Worm (Caenorhabditis elegans) whole organism, L4 larva: ENCODE measurements around the gene C44C10.9.

Experiments
- D1046.2 ChIP-seq: fragments of 200-800 bp; sonication (Bioruptor generic); IDR thresholded peaks from 2 replicates; pipeline ENCODE4 v1.3.6; 2022; ENCODE audit warnings: missing genetic modification characterization, missing compliant biosample characterization
- F10B5.3 ChIP-seq: sonication (generic microtip); optimal IDR thresholded peaks from 2 replicates; lab custom pipeline; 2016; ENCODE audit warnings: mild to moderate bottlenecking, missing genetic modification characterization, missing compliant biosample characterization
- F49E8.2 ChIP-seq: sonication (generic microtip); optimal IDR thresholded peaks from 2 replicates; lab custom pipeline; 2016; ENCODE audit warnings: missing compliant biosample characterization, mild to moderate bottlenecking, missing genetic modification characterization, borderline replicate concordance
- R02D3.7 ChIP-seq: fragments of 150-350 bp; sonication (generic microtip); optimal IDR thresholded peaks from 3 replicates; lab custom pipeline; 2014; ENCODE audit warnings: missing biosample characterization, missing genetic modification characterization
- T20F7.1 ChIP-seq: fragments of 200-800 bp; sonication (Bioruptor generic); optimal IDR thresholded peaks from 2 replicates; lab custom pipeline; 2018; ENCODE audit warnings: mild to moderate bottlenecking, missing genetic modification characterization, missing compliant biosample characterization
- T26A8.4 ChIP-seq: fragments of 200-800 bp; sonication (Bioruptor generic); IDR thresholded peaks from 2 replicates; pipeline ENCODE4 v1.3.6; 2022; ENCODE audit warnings: missing genetic modification characterization, missing compliant biosample characterization
- Y75B8A.6 ChIP-seq: fragments of 200-800 bp; sonication (Bioruptor generic); IDR thresholded peaks from 2 replicates; pipeline ENCODE4 v1.3.6; 2022; ENCODE audit warnings: missing genetic modification reagents, missing genetic modification characterization, missing compliant biosample characterization
- ZK337.2 ChIP-seq: fragments of 200-800 bp; sonication (Bioruptor generic); IDR thresholded peaks from 2 replicates; pipeline ENCODE4 v1.3.6; 2022; ENCODE audit warnings: missing genetic modification reagents, missing genetic modification characterization, missing compliant biosample characterization
- ZK546.5 ChIP-seq, 2 experiments: sonication (generic microtip); optimal IDR thresholded peaks; 2 replicates each; lab custom pipeline; 2017; ENCODE audit warnings: missing biosample characterization in 2 of 2, missing genetic modification characterization in 2 of 2
- aly-2 ChIP-seq: sonication (generic microtip); optimal IDR thresholded peaks from 2 replicates; lab custom pipeline; 2018; ENCODE audit warnings: missing biosample characterization, missing genetic modification characterization
- ama-1 ChIP-seq: fragments of 150-350 bp; optimal IDR thresholded peaks from 2 replicates; lab custom pipeline; 2014; ENCODE audit warnings: inconsistent platforms, mixed read lengths
- arid-1 ChIP-seq: fragments of 200-800 bp; sonication (Bioruptor generic); conservative IDR thresholded peaks from 2 replicates; pipeline ENCODE4 v1.3.6; 2022; ENCODE audit warnings: missing genetic modification reagents, missing genetic modification characterization, missing compliant biosample characterization
- ceh-20 ChIP-seq: fragments of 200-800 bp; sonication (Bioruptor generic); IDR thresholded peaks from 2 replicates; pipeline ENCODE4 v1.3.6; 2022; ENCODE audit warnings: missing genetic modification reagents, missing genetic modification characterization, missing compliant biosample characterization
- ceh-28 ChIP-seq: fragments of 150-350 bp; optimal IDR thresholded peaks from 2 replicates; lab custom pipeline; 2014; ENCODE audit warnings: missing biosample characterization, missing genetic modification reagents, missing genetic modification characterization
- ces-1 ChIP-seq: fragments of 150-350 bp; sonication (generic microtip); optimal IDR thresholded peaks from 4 replicates; lab custom pipeline; 2014; ENCODE audit warnings: missing biosample characterization, missing genetic modification reagents, missing genetic modification characterization
- cey-2 ChIP-seq: sonication (generic microtip); optimal IDR thresholded peaks from 3 replicates; lab custom pipeline; 2017; ENCODE audit warnings: missing genetic modification characterization, mild to moderate bottlenecking, missing compliant biosample characterization, antibody characterized with exemption, borderline replicate concordance; ENCODE audit not compliant: insufficient read depth
- ctbp-1 ChIP-seq: fragments of 200-800 bp; sonication (Bioruptor generic); IDR thresholded peaks from 2 replicates; pipeline ENCODE4 v1.3.6; 2022; ENCODE audit warnings: missing genetic modification reagents, missing genetic modification characterization, missing compliant biosample characterization
- daf-12 ChIP-seq: fragments of 150-350 bp; optimal IDR thresholded peaks from 2 replicates; lab custom pipeline; 2014; ENCODE audit warnings: missing biosample characterization, missing genetic modification reagents, missing genetic modification characterization
- daf-16 ChIP-seq, 3 experiments: sonication (generic microtip); optimal IDR thresholded peaks; 2 replicates each; lab custom pipeline; 2016 to 2017; ENCODE audit warnings: missing genetic modification characterization in 3 of 3, missing genetic modification reagents in 3 of 3, mild to moderate bottlenecking in 2 of 3, missing compliant biosample characterization in 2 of 3, missing biosample characterization in 1 of 3, moderate library complexity in 1 of 3
- dmd-8 ChIP-seq: fragments of 200-800 bp; sonication (Bioruptor generic); IDR thresholded peaks from 2 replicates; pipeline ENCODE4 v1.3.6; 2022; ENCODE audit warnings: missing genetic modification characterization, missing compliant biosample characterization
- dmd-9 ChIP-seq: fragments of 200-800 bp; sonication (Bioruptor generic); IDR thresholded peaks from 2 replicates; pipeline ENCODE4 v1.3.6; 2022; ENCODE audit warnings: missing genetic modification reagents, missing genetic modification characterization, missing compliant biosample characterization
- dve-1 ChIP-seq: sonication (generic microtip); optimal IDR thresholded peaks from 2 replicates; lab custom pipeline; 2017; ENCODE audit warnings: antibody characterized with exemption, mild to moderate bottlenecking, missing genetic modification characterization, missing compliant biosample characterization; ENCODE audit not compliant: insufficient read depth
- hif-1 ChIP-seq, 2 experiments: sonication (generic microtip); optimal IDR thresholded peaks; 2 replicates each; lab custom pipeline; 2016 to 2017; ENCODE audit warnings: missing compliant biosample characterization in 2 of 2, missing genetic modification characterization in 2 of 2, missing genetic modification reagents in 2 of 2, missing genotype in 2 of 2, mild to moderate bottlenecking in 1 of 2
- hlh-30 ChIP-seq: sonication (generic microtip); optimal IDR thresholded peaks from 2 replicates; lab custom pipeline; 2017; ENCODE audit warnings: antibody characterized with exemption, mild to moderate bottlenecking, missing genetic modification characterization, missing compliant biosample characterization; ENCODE audit not compliant: insufficient read depth
- jun-1 ChIP-seq: fragments of 150-350 bp; optimal IDR thresholded peaks from 2 replicates; lab custom pipeline; 2014; ENCODE audit warnings: missing biosample characterization, missing genetic modification reagents, missing genetic modification characterization
- lim-7 ChIP-seq: fragments of 200-800 bp; sonication (Bioruptor generic); IDR thresholded peaks from 2 replicates; pipeline ENCODE4 v1.3.6; 2022; ENCODE audit warnings: missing genetic modification characterization, missing compliant biosample characterization
- lin-13 ChIP-seq: fragments of 150-350 bp; optimal IDR thresholded peaks from 2 replicates; lab custom pipeline; 2014; ENCODE audit warnings: missing biosample characterization, missing genetic modification reagents, missing genetic modification characterization
- lin-15B ChIP-seq: fragments of 150-350 bp; sonication (generic microtip); optimal IDR thresholded peaks from 3 replicates; lab custom pipeline; 2014; ENCODE audit warnings: missing biosample characterization, missing genetic modification characterization
- lin-29 ChIP-seq: fragments of 200-800 bp; sonication (Bioruptor generic); IDR thresholded peaks from 2 replicates; pipeline ENCODE4 v1.3.6; 2022; ENCODE audit warnings: missing genetic modification reagents, missing genetic modification characterization, missing compliant biosample characterization
- lin-38 ChIP-seq: fragments of 200-800 bp; sonication (Bioruptor generic); IDR thresholded peaks from 2 replicates; pipeline ENCODE4 v1.3.6; 2022; ENCODE audit warnings: missing genetic modification reagents, missing genetic modification characterization, missing compliant biosample characterization
- lin-39 ChIP-seq: fragments of 150-350 bp; optimal IDR thresholded peaks from 2 replicates; lab custom pipeline; 2014; ENCODE audit warnings: missing biosample characterization, missing genetic modification reagents, missing genetic modification characterization
- mes-2 ChIP-seq: sonication (generic microtip); optimal IDR thresholded peaks from 2 replicates; lab custom pipeline; 2016; ENCODE audit warnings: missing genotype, mild to moderate bottlenecking, missing genetic modification characterization, missing compliant biosample characterization; ENCODE audit not compliant: poor library complexity, severe bottlenecking
- nhr-111 ChIP-seq: fragments of 200-800 bp; sonication (Bioruptor generic); optimal IDR thresholded peaks from 2 replicates; lab custom pipeline; 2018; ENCODE audit warnings: mild to moderate bottlenecking, missing genetic modification characterization, missing compliant biosample characterization
- nhr-25 ChIP-seq: sonication (generic microtip); optimal IDR thresholded peaks from 2 replicates; lab custom pipeline; 2017; ENCODE audit warnings: missing genetic modification characterization, mild to moderate bottlenecking, missing compliant biosample characterization, antibody characterized with exemption, moderate library complexity, borderline replicate concordance; ENCODE audit not compliant: insufficient read depth
- nhr-42 ChIP-seq: fragments of 200-800 bp; sonication (Bioruptor generic); IDR thresholded peaks from 2 replicates; pipeline ENCODE4 v1.3.6; 2022; ENCODE audit warnings: missing genetic modification characterization, missing compliant biosample characterization
- nhr-77 ChIP-seq: fragments of 150-350 bp; optimal IDR thresholded peaks from 2 replicates; lab custom pipeline; 2014; ENCODE audit warnings: missing biosample characterization, missing genetic modification characterization
- pha-4 ChIP-seq, 2 experiments: fragments of 150-350 bp in 1 of 2; fragments of 200-800 bp in 1 of 2; sonication (Bioruptor generic) in 1 of 2; IDR thresholded peaks in 1 of 2; optimal IDR thresholded peaks in 1 of 2; 2 replicates each; pipeline versions ENCODE4 v1.3.6 to Lab custom; 2014 to 2022; ENCODE audit warnings: missing genetic modification characterization in 2 of 2, missing genetic modification reagents in 2 of 2, missing biosample characterization in 1 of 2, missing compliant biosample characterization in 1 of 2
- php-3 ChIP-seq: fragments of 200-800 bp; sonication (Bioruptor generic); IDR thresholded peaks from 2 replicates; pipeline ENCODE4 v1.3.6; 2022; ENCODE audit warnings: missing genetic modification reagents, missing genetic modification characterization, missing compliant biosample characterization
- rbr-2 ChIP-seq: sonication (generic microtip); optimal IDR thresholded peaks from 2 replicates; lab custom pipeline; 2016; ENCODE audit warnings: missing genotype, missing genetic modification characterization, missing compliant biosample characterization
- set-16 ChIP-seq: fragments of 200-800 bp; sonication (Bioruptor generic); IDR thresholded peaks from 2 replicates; pipeline ENCODE4 v1.3.6; 2022; ENCODE audit warnings: missing genetic modification reagents, missing genetic modification characterization, missing compliant biosample characterization
- skn-1 ChIP-seq: fragments of 150-350 bp; optimal IDR thresholded peaks from 2 replicates; lab custom pipeline; 2014; ENCODE audit warnings: missing biosample characterization, missing genetic modification characterization
- snpc-4 ChIP-seq: fragments of 150-350 bp; optimal IDR thresholded peaks from 2 replicates; lab custom pipeline; 2014; ENCODE audit warnings: missing biosample characterization, missing genetic modification characterization
- spr-1 ChIP-seq: sonication (generic microtip); optimal IDR thresholded peaks from 2 replicates; lab custom pipeline; 2016; ENCODE audit warnings: mild to moderate bottlenecking, missing genetic modification characterization, missing compliant biosample characterization
- tag-97 ChIP-seq: fragments of 200-800 bp; sonication (Bioruptor generic); IDR thresholded peaks from 2 replicates; pipeline ENCODE4 v1.3.6; 2022; ENCODE audit warnings: missing genetic modification characterization, missing compliant biosample characterization
- tra-1 ChIP-seq: fragments of 200-800 bp; sonication (Bioruptor generic); IDR thresholded peaks from 2 replicates; pipeline ENCODE4 v1.3.6; 2022; ENCODE audit warnings: missing genetic modification reagents, missing genetic modification characterization, missing compliant biosample characterization
- unc-130 ChIP-seq: sonication (generic microtip); optimal IDR thresholded peaks from 2 replicates; lab custom pipeline; 2016; ENCODE audit warnings: missing genetic modification reagents, missing genetic modification characterization, missing compliant biosample characterization
- unc-39 ChIP-seq: sonication (generic microtip); optimal IDR thresholded peaks from 2 replicates; lab custom pipeline; 2017; ENCODE audit warnings: missing biosample characterization, missing genetic modification characterization
- zfp-3 ChIP-seq: fragments of 200-800 bp; sonication (Bioruptor generic); conservative IDR thresholded peaks from 2 replicates; pipeline ENCODE4 v1.3.6; 2022; ENCODE audit warnings: missing genetic modification reagents, missing genetic modification characterization, missing compliant biosample characterization
- zip-11 ChIP-seq: fragments of 200-800 bp; sonication (Bioruptor generic); IDR thresholded peaks from 2 replicates; pipeline ENCODE4 v1.3.6; 2022; ENCODE audit warnings: missing genetic modification characterization, missing compliant biosample characterization
- ztf-11 ChIP-seq: fragments of 150-350 bp; optimal IDR thresholded peaks from 2 replicates; lab custom pipeline; 2014; ENCODE audit warnings: missing biosample characterization, missing genetic modification characterization

C44C10.9 gene

ce11 chrX:11738602-11739100 lies 22.3 kb upstream of the C44C10.9 start, which contains the start of gene nspa-9 (continued):
- no peak for TF ChIP-seq cey-2 (tag; lab: Kevin White, UChicago)
- TF ChIP-seq R02D3.7 (tag; lab: Kevin White, UChicago) = no peak
- peak; percentile 86 for TF ChIP-seq dve-1 (tag; lab: Kevin White, UChicago)
- no peak for TF ChIP-seq jun-1 (tag; lab: Kevin White, UChicago)
- no peak for TF ChIP-seq lim-7 (GFP tag; lab: Robert Waterston, UW)
- no peak for TF ChIP-seq F10B5.3 (tag; lab: Kevin White, UChicago)
- no peak for TF ChIP-seq php-3
- no peak for TF ChIP-seq T26A8.4 (GFP tag; lab: Robert Waterston, UW)
- no peak for TF ChIP-seq lin-39 (tag; lab: Kevin White, UChicago)
- no peak for TF ChIP-seq nhr-111
- no peak for TF ChIP-seq hif-1 (tag; optimal IDR thresholded peaks at IDR 0.05; lab: Kevin White, UChicago)
- TF ChIP-seq unc-39 (tag; lab: Kevin White, UChicago) = no peak
- TF ChIP-seq lin-29 (GFP tag; lab: Robert Waterston, UW) = no peak
- TF ChIP-seq skn-1 (tag; lab: Kevin White, UChicago) = no peak
- peak; percentile 5 for TF ChIP-seq T20F7.1 (GFP tag; lab: Kevin White, UChicago)
- no peak for TF ChIP-seq nhr-25 (tag; lab: Kevin White, UChicago)
- TF ChIP-seq zfp-3 (GFP tag; lab: Robert Waterston, UW) = no peak
- TF ChIP-seq F49E8.2 (tag; lab: Kevin White, UChicago) = no peak
- TF ChIP-seq pha-4 (GFP tag; IDR thresholded peaks at IDR 0.05; lab: Robert Waterston, UW) = no peak
- no peak for TF ChIP-seq pha-4 (tag; optimal IDR thresholded peaks at IDR 0.05; lab: Kevin White, UChicago)
- TF ChIP-seq spr-1 (tag; lab: Kevin White, UChicago) = no peak
- no peak for TF ChIP-seq ztf-11 (tag; lab: Kevin White, UChicago)
- no peak for TF ChIP-seq ces-1
- no peak for TF ChIP-seq ceh-28 (tag; lab: Kevin White, UChicago)
- no peak for TF ChIP-seq ZK337.2 (GFP tag; lab: Robert Waterston, UW)
- TF ChIP-seq nhr-42 (GFP tag; lab: Robert Waterston, UW) = no peak
- no peak for TF ChIP-seq dmd-9 (GFP tag; lab: Robert Waterston, UW)
- no peak for TF ChIP-seq ama-1 (lab: Kevin White, UChicago)
- no peak for TF ChIP-seq unc-130 (GFP tag; lab: Kevin White, UChicago)
- no peak for TF ChIP-seq daf-16 (GFP tag; optimal IDR thresholded peaks at IDR 0.05; lab: Kevin White, UChicago)
- TF ChIP-seq daf-16 (tag; optimal IDR thresholded peaks at IDR 0.05; lab: Kevin White, UChicago) = peak; percentile 91
- TF ChIP-seq D1046.2 (GFP tag; lab: Robert Waterston, UW) = no peak
- TF ChIP-seq ZK546.5 (tag; optimal IDR thresholded peaks at IDR 0.05; lab: Kevin White, UChicago) = no peak
- no peak for TF ChIP-seq ceh-20 (GFP tag; lab: Robert Waterston, UW)
- TF ChIP-seq lin-38 (GFP tag; lab: Robert Waterston, UW) = no peak
- TF ChIP-seq lin-15B (tag; lab: Kevin White, UChicago) = no peak
- TF ChIP-seq nhr-77 (tag; lab: Kevin White, UChicago) = peak; percentile 82
- no peak for TF ChIP-seq lin-13 (GFP tag; lab: Kevin White, UChicago)
- no peak for TF ChIP-seq tra-1 (GFP tag; lab: Robert Waterston, UW)
- no peak for TF ChIP-seq mes-2 (tag; lab: Kevin White, UChicago)
- TF ChIP-seq aly-2 (tag; lab: Kevin White, UChicago) = no peak
- no peak for TF ChIP-seq zip-11
- TF ChIP-seq rbr-2 = no peak
- TF ChIP-seq daf-12 = no peak
- TF ChIP-seq dmd-8 (GFP tag; lab: Robert Waterston, UW) = no peak
- no peak for TF ChIP-seq tag-97 (GFP tag; lab: Robert Waterston, UW)
- no peak for TF ChIP-seq set-16 (GFP tag; lab: Robert Waterston, UW)
- no peak for TF ChIP-seq snpc-4 (tag; lab: Kevin White, UChicago)
- no peak for TF ChIP-seq arid-1 (GFP tag; lab: Robert Waterston, UW)
- no peak for TF ChIP-seq ctbp-1 (GFP tag; lab: Robert Waterston, UW)
- peak; percentile 77 for TF ChIP-seq hlh-30 (tag; lab: Kevin White, UChicago)
- TF ChIP-seq Y75B8A.6 (GFP tag; lab: Robert Waterston, UW) = no peak
